Fruit fly (Drosophila melanogaster): ENCODE measurements around the gene Cyp313a4.

The Cyp313a4 gene

DNA sequence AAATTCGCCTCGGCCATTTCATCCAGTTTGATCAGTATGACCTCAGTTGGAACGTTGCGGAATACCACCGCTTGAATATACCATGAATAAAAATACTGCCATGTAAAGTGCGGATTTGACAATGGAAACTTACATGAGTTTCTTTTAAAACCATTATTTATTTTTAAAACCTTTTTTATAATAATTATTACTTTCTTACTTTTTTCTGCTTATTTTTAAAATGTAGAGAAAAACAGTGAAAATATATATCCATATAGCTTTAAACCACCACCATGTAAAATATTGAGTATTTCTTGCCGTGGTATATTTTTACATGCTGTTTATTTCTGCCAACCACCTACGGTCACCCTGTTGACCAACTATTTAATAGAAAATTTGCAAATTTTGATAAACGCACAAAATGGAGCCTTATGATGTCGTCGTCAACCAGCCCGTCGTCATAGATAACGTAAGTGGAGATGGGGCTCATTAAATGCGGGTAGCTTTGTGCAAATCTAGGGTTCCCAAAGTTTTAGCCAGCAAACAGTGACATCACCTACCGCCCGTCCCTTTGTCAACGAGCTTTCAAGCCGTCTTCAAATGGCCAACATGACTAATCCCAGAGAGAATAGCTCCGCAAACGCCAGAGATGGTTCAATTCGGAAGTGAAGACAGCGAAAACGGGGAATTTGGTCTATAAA is 10.4 kb upstream of the Cyp313a4 start, which contains the start of gene Arp1:
Arp1 (plus strand) TSS at position 322 of the 680 bp plus-strand sequence.
- TF ChIP-seq Myc (optimal IDR thresholded peaks at IDR 0.05), result no peak

DNA sequence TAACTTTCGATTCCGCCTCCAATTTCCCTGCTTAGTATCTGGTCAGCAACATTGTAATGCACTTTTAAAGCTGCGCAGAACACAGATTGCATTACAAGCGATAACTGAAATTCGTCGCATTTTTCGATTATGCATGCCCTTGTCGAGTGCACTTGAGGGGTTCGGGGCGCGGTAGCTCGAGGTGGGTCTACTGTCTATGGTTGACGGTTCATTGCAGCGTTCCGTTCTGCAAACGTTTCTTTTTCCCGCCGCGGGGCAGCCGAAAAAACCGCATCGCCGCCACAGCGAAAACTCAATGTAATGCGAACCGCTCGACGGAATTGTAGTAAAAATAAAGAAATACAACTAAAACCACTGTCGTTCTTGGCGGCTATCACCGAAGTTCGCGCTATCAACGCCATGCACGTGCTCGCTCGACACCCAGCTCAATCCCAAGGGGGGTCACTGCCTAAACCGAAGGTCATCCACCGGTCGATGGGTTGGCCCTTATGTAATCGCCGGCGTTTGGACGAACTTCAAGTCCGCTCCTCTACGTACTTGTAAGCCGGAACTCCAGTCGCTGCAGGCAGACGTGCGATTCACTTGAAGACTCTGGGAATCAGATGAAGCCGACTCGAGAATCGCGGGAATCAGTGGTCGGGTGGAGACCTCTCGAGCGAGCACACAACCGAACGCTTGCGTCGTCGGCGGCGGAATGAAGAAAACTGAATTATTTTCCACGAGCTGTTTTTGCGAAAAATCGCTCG is 7.7 kb upstream of the Cyp313a4 start, which contains the start of gene kar:
kar (minus strand) TSS at position 696 of the 746 bp plus-strand sequence.
- TF ChIP-seq Myc (optimal IDR thresholded peaks at IDR 0.05), result no peak
- no peak for TF ChIP-seq insv (optimal IDR thresholded peaks at IDR 0.05)
- no peak for TF ChIP-seq psq (optimal IDR thresholded peaks at IDR 0.05)
- TF ChIP-seq Sin3A (optimal IDR thresholded peaks at IDR 0.05), result no peak
- no peak for TF ChIP-seq ttk (optimal IDR thresholded peaks at IDR 0.05)
- TF ChIP-seq h (optimal IDR thresholded peaks at IDR 0.05), result no peak

DNA sequence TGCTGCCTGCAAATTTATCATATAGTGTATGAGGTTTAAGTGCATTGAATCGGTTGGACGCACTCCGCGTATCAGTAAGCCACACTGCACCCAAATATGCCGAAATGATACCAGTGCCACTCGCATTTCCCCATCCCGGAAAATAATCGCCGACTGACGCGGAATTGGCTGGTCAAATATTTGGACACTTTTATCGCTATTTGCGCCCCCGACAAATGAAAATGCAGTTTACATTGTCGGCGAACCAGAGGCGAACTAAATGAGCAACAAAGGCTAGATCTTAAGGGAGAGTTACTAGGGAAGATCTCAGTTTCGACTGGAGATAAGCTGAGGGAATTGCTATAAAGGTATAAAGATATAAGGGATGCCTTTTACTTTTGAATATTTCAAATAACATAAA is 6.9 kb upstream of the Cyp313a4 start:
- TF ChIP-seq ttk (optimal IDR thresholded peaks at IDR 0.05) (no peak), h (optimal IDR thresholded peaks at IDR 0.05) (no peak), Myc (optimal IDR thresholded peaks at IDR 0.05) (no peak), Sin3A (optimal IDR thresholded peaks at IDR 0.05) (no peak), insv (optimal IDR thresholded peaks at IDR 0.05) (no peak), psq (optimal IDR thresholded peaks at IDR 0.05) (no peak)

DNA sequence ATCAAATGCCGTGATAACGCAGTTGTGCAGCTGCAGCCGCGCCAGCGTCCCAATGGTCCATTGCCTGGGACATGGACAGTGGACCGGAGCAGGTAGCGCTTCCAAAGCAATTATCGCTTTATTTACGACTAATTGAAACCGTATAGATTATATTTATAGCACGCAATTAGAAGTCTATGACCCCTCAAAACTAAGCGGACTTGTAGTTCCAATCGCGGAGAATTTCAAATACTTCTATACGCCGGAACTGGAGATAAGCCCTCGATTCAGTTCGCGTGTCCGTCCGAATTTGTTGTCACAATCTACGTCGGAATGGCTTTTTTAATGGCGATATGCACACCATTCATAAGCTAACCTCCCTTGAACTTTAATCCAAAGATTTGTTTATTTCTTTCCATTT is 4.1 kb upstream of the Cyp313a4 start:
- TF ChIP-seq psq (optimal IDR thresholded peaks at IDR 0.05), result no peak
- TF ChIP-seq insv (optimal IDR thresholded peaks at IDR 0.05), result no peak
- no peak for TF ChIP-seq h (optimal IDR thresholded peaks at IDR 0.05)
- no peak for TF ChIP-seq Myc (optimal IDR thresholded peaks at IDR 0.05)
- TF ChIP-seq Sin3A (optimal IDR thresholded peaks at IDR 0.05), result no peak
- no peak for TF ChIP-seq ttk (optimal IDR thresholded peaks at IDR 0.05)

DNA sequence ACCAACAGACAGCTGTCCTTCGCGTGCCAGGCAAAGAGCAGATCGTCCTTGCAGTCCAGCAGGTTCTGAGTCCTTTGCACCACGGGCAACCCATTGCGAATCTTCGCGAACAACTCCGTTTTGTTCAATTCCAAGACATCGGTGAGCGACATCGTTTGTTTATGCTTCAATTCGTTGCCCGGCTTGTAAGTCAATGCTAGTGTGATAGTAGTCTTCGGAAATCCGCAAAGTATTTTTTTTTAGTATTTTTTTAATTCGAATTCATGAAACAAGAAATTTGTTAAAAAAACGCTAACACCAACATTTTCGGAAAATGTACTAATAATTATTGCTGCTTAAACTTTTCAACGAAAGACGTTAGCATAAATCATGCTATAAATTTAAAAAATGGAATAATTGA is 2.3 kb downstream of the Cyp313a4 start, which contains the start of gene mbo:
mbo (minus strand) TSS at position 203 of the 400 bp plus-strand sequence.
- TF ChIP-seq h (optimal IDR thresholded peaks at IDR 0.05), result no peak

DNA sequence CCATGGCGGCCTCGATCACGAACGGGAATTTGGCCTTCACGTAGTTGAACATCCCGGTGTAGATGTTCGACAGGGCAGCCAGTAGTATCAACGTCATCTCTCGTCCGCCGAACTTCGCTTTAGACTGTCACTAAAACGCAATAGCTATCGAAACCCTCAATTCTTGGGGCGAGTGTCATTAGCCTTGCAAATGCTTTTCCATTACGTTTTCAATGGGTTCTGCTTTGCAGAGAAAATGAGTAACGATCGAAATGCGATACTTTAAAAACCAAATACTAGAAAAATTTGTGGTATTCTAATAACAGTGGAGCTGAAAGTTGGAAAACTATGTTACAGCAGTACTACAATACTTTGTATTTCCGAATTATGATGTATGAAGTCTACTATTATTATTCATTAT is 5.0 kb downstream of the Cyp313a4 start, which contains the start of gene CG43630:
CG43630 (minus strand) TSS at position 101 of the 400 bp plus-strand sequence.
- TF ChIP-seq h (optimal IDR thresholded peaks at IDR 0.05) (no peak), Sin3A (optimal IDR thresholded peaks at IDR 0.05) (no peak), insv (optimal IDR thresholded peaks at IDR 0.05) (no peak), psq (optimal IDR thresholded peaks at IDR 0.05) (no peak), ttk (optimal IDR thresholded peaks at IDR 0.05) (no peak), Myc (optimal IDR thresholded peaks at IDR 0.05) (no peak)

DNA sequence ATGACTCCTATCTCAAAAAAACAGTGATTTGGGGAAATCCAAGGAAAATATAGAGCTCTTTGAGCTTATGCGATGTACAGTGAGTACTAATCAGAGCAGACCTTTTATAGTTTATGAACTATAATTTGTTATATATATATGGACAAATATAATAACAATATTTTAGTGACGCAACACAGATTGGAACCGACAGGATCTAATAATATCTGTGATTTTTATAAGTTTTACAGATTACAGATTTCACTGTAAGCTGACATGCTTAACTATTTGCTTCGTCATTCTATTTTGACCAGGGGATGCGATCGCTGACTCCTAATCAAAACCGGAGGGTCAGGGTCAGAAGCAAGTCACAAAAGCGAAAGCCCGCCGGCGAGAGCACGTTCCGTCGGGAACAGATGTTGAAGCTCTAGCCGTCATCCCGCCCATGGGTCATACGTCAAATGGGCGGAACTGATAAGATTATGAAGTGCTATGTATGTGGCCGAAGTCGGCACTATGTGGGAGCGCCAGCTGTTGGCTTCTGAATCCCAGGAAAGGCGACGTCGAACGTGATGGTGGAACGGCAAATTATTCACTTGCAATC is 7.0 kb downstream of the Cyp313a4 start, which contains the start of gene Gnmt:
Gnmt (plus strand) TSS at position 568 of the 583 bp plus-strand sequence.
- no peak for TF ChIP-seq h (optimal IDR thresholded peaks at IDR 0.05)
- TF ChIP-seq insv (optimal IDR thresholded peaks at IDR 0.05), result no peak
- TF ChIP-seq Sin3A (optimal IDR thresholded peaks at IDR 0.05), result no peak
- no peak for TF ChIP-seq ttk (optimal IDR thresholded peaks at IDR 0.05)
- TF ChIP-seq psq (optimal IDR thresholded peaks at IDR 0.05), result no peak
- TF ChIP-seq Myc (optimal IDR thresholded peaks at IDR 0.05), result no peak

DNA sequence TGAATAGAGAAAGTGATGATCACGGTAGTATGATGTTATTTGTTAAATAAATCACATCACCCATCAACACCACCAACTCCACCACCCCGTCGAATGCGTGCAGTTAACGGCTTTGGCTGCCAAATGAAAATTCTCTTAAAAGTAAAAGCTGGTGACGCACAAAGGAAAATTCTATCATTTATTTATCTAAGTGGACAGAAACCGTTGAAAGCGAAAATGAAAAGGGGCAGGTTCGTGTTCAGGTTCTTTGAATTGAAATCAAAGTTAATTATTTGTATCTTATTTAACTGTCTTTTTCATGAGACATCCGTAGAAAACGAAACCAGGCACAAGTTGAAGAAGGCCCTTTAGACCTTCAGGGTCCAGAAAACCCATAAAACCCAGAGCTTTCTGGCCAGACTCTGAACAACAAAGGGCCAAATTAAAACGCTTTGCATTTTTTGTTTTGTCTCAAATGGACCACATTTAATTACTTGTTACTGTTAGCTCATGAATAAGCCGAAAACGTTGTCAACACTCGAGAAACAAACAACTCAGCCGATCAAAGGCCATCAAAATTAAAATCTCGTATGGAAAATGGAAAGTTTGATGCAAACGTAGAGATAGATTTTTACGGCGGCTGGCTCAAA is 14.9 kb downstream of the Cyp313a4 start:
- TF ChIP-seq psq (optimal IDR thresholded peaks at IDR 0.05) (no peak), ttk (optimal IDR thresholded peaks at IDR 0.05) (no peak), Myc (optimal IDR thresholded peaks at IDR 0.05) (no peak)

DNA sequence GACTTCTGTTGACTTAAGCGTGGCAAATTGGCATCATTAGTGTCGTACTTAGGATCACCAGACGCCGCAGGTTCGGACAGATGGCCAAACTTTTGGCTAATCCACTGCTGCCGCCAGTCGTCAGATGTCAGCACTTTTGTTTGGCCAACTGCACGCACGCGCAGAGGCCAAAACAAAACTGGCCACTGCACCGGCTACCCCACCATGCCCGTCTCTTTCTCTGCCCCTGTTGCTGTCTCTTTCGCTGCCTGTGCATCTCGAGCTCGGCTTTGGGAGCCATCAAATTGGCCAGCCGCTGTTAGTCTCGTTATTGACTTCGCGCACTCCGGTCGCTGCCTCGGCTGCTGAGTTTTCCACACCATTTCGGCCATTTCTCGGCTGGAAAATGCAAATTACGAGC is 18.6 kb downstream of the Cyp313a4 start, which contains the start of gene CG14395:
CG14395 (plus strand) TSS at position 301 of the 400 bp plus-strand sequence.
- no peak for TF ChIP-seq ttk (optimal IDR thresholded peaks at IDR 0.05)
- no peak for TF ChIP-seq h (optimal IDR thresholded peaks at IDR 0.05)
- no peak for TF ChIP-seq insv (optimal IDR thresholded peaks at IDR 0.05)
- no peak for TF ChIP-seq Myc (optimal IDR thresholded peaks at IDR 0.05)
- TF ChIP-seq Sin3A (optimal IDR thresholded peaks at IDR 0.05), result no peak
- TF ChIP-seq psq (optimal IDR thresholded peaks at IDR 0.05), result no peak

DNA sequence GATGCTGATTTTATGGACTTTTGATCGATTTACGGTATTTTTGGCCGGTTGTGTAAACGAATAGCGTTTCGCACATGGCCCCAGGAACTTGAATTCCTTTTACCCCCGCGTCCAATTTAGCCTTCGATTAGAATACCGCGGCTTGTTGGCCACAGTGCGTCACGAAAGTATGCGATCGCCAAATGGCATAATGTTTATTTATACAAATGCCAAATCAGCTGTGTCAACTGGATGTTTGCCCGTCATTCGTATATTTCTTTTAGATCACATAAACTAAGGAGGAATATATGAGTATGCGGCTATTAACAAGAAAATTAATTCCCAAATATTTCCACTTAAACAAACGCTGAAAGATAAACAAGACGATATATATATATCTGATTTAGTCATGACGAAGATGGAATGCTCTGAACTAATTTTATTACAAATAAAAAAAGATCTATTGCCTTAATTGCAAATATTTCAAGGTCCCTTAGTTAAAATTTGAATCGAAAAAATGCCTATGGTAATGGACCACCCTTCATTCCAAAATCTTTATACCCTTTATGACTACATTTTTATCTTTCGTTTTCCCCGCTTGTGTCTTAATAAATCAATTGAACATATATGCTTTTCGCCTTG is 24.1 kb downstream of the Cyp313a4 start:
- TF ChIP-seq insv (optimal IDR thresholded peaks at IDR 0.05), result no peak
- no peak for TF ChIP-seq h (optimal IDR thresholded peaks at IDR 0.05)
- no peak for TF ChIP-seq ttk (optimal IDR thresholded peaks at IDR 0.05)
- TF ChIP-seq Myc (optimal IDR thresholded peaks at IDR 0.05), result no peak
- TF ChIP-seq psq (optimal IDR thresholded peaks at IDR 0.05), result no peak
- no peak for TF ChIP-seq Sin3A (optimal IDR thresholded peaks at IDR 0.05)

DNA sequence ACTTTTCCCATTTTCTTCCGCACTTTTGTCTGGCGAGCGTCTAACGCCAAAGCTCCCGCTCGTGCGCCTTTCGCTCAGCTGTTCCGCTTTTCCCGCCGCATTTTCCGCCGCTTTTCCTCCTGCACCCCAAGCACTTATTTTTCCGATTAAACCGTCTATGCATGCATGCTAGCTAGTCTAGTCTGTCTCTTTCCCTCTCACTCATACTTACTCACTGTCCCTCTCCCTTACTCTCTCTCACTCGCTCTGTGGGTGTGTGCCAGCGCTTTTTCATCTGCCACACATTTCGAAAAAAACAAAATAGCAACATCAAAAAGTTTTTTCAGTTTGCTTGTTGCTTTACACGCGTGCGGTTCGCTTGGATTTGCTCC is 26.9 kb downstream of the Cyp313a4 start, which contains the start of gene CG6225:
CG6225 (plus strand) TSS at position 325 of the 371 bp plus-strand sequence.
- TF ChIP-seq psq (optimal IDR thresholded peaks at IDR 0.05) (no peak), insv (optimal IDR thresholded peaks at IDR 0.05) (no peak), Myc (optimal IDR thresholded peaks at IDR 0.05) (no peak), h (optimal IDR thresholded peaks at IDR 0.05) (no peak), ttk (optimal IDR thresholded peaks at IDR 0.05) (no peak), Sin3A (optimal IDR thresholded peaks at IDR 0.05) (no peak)

All from Kc167 (cell line).